Fruit fly (Drosophila melanogaster) whole organism, wandering third instar larva: Measurements from ENCODE around the gene CG9777.

ENCODE experiments used
- CG32264 ChIP-seq: fragments of 200-800 bp; sonication (Bioruptor generic); optimal IDR thresholded peaks from 2 replicates; lab custom pipeline; 2016; ENCODE audit warnings: missing biosample characterization, missing genetic modification characterization
- CG9705 ChIP-seq: fragments of 200-800 bp; sonication (Bioruptor generic); optimal IDR thresholded peaks from 2 replicates; lab custom pipeline; 2018; ENCODE audit warnings: missing biosample characterization, mild to moderate bottlenecking, missing genetic modification characterization
- CrebA ChIP-seq: fragments of 200-800 bp; sonication (Bioruptor generic); optimal IDR thresholded peaks from 2 replicates; lab custom pipeline; 2016; ENCODE audit warnings: missing biosample characterization, mild to moderate bottlenecking, missing genetic modification characterization, borderline replicate concordance
- Dfd ChIP-seq: fragments of >200 bp; optimal IDR thresholded peaks from 2 replicates; lab custom pipeline; 2017; ENCODE audit warnings: missing biosample characterization, missing genetic modification characterization
- Dif ChIP-seq: fragments of 200-275, 200-300 bp; sonication (Bioruptor generic); optimal IDR thresholded peaks from 2 replicates; lab custom pipeline; 2018; ENCODE audit warnings: missing biosample characterization, missing genetic modification characterization; ENCODE audit not compliant: partially characterized antibody
- GATAd ChIP-seq: sonication (Bioruptor generic); optimal IDR thresholded peaks from 2 replicates; lab custom pipeline; 2016; ENCODE audit warnings: missing biosample characterization, missing genetic modification characterization
- HLH106 ChIP-seq: fragments of 200-800 bp; optimal IDR thresholded peaks from 3 replicates; lab custom pipeline; 2019; ENCODE audit warnings: missing biosample characterization, mild to moderate bottlenecking, missing genetic modification characterization, moderate library complexity
- Hnf4 ChIP-seq: fragments of 200-800 bp; sonication (Bioruptor generic); optimal IDR thresholded peaks from 2 replicates; lab custom pipeline; 2016; ENCODE audit warnings: missing biosample characterization, mild to moderate bottlenecking, missing genetic modification characterization
- Hr78 ChIP-seq: fragments of >200 bp; optimal IDR thresholded peaks from 2 replicates; lab custom pipeline; 2017; ENCODE audit warnings: missing biosample characterization, missing genetic modification characterization
- Jra ChIP-seq: sonication (Bioruptor generic); optimal IDR thresholded peaks from 2 replicates; lab custom pipeline; 2016; ENCODE audit warnings: missing biosample characterization, missing genetic modification characterization
- Mio ChIP-seq: sonication (Bioruptor generic); optimal IDR thresholded peaks from 2 replicates; lab custom pipeline; 2016; ENCODE audit warnings: missing biosample characterization, missing genetic modification characterization
- Myc ChIP-seq: fragments of >200 bp; optimal IDR thresholded peaks from 2 replicates; lab custom pipeline; 2017
- N ChIP-seq: fragments of >200 bp; optimal IDR thresholded peaks from 2 replicates; lab custom pipeline; 2018; ENCODE audit warnings: missing biosample characterization, missing external identifiers, missing genetic modification characterization
- OdsH ChIP-seq: fragments of 200-800 bp; sonication (Bioruptor generic); optimal IDR thresholded peaks from 2 replicates; lab custom pipeline; 2016; ENCODE audit warnings: missing biosample characterization, mild to moderate bottlenecking, missing genetic modification characterization
- Rel ChIP-seq, 2 experiments: fragments of 200-800 bp; sonication (Bioruptor generic) in 1 of 2; optimal IDR thresholded peaks; 2 replicates in 1 of 2; 3 replicates in 1 of 2; lab custom pipeline; 2016 to 2019; ENCODE audit warnings: mild to moderate bottlenecking in 2 of 2, missing biosample characterization in 2 of 2, missing genetic modification characterization in 2 of 2, moderate library complexity in 1 of 2
- Sp1 ChIP-seq: fragments of 200-800 bp; sonication (Bioruptor generic); optimal IDR thresholded peaks from 3 replicates; lab custom pipeline; 2019; ENCODE audit warnings: missing biosample characterization, mild to moderate bottlenecking, missing genetic modification characterization, moderate library complexity
- br ChIP-seq: fragments of 200-800 bp; sonication (Bioruptor generic); optimal IDR thresholded peaks from 2 replicates; lab custom pipeline; 2016; ENCODE audit warnings: missing biosample characterization, missing genetic modification characterization
- brk ChIP-seq: fragments of 200-800 bp; sonication (Bioruptor generic); optimal IDR thresholded peaks from 2 replicates; lab custom pipeline; 2016; ENCODE audit warnings: missing biosample characterization, mild to moderate bottlenecking, missing genetic modification characterization
- dmrt93B ChIP-seq: fragments of 200-800 bp; sonication (Bioruptor generic); optimal IDR thresholded peaks from 2 replicates; lab custom pipeline; 2018; ENCODE audit warnings: missing biosample characterization, mild to moderate bottlenecking, missing genetic modification characterization
- dsf ChIP-seq: sonication (Bioruptor generic); optimal IDR thresholded peaks from 2 replicates; lab custom pipeline; 2016; ENCODE audit warnings: missing biosample characterization, missing genetic modification characterization, borderline replicate concordance
- ey ChIP-seq: fragments of 200-800 bp; sonication (Bioruptor generic); optimal IDR thresholded peaks from 2 replicates; lab custom pipeline; 2016; ENCODE audit warnings: missing biosample characterization, missing genetic modification characterization
- fru ChIP-seq: fragments of 200-800 bp; sonication (Bioruptor generic); optimal IDR thresholded peaks from 3 replicates; lab custom pipeline; 2016; ENCODE audit warnings: missing biosample characterization, mild to moderate bottlenecking, missing genetic modification characterization
- jim ChIP-seq: fragments of 175-275, 200-325 bp; sonication (Bioruptor generic); optimal IDR thresholded peaks from 2 replicates; lab custom pipeline; 2016; ENCODE audit warnings: missing biosample characterization, mild to moderate bottlenecking, missing genetic modification characterization
- lola ChIP-seq: fragments of >200 bp; optimal IDR thresholded peaks from 2 replicates; lab custom pipeline; 2017; ENCODE audit warnings: missing biosample characterization, missing genetic modification characterization
- pan ChIP-seq: fragments of >200 bp; optimal IDR thresholded peaks from 2 replicates; lab custom pipeline; 2017
- psq ChIP-seq: fragments of 200-800 bp; sonication (Bioruptor generic); optimal IDR thresholded peaks from 3 replicates; lab custom pipeline; 2017; ENCODE audit warnings: missing biosample characterization, mild to moderate bottlenecking, missing genetic modification characterization, moderate library complexity
- rgr ChIP-seq: fragments of 200-800 bp; sonication (Bioruptor generic); optimal IDR thresholded peaks from 3 replicates; lab custom pipeline; 2016; ENCODE audit warnings: missing biosample characterization, mild to moderate bottlenecking, missing genetic modification characterization
- sage ChIP-seq: fragments of 200-800 bp; sonication (Bioruptor generic); optimal IDR thresholded peaks from 2 replicates; lab custom pipeline; 2016; ENCODE audit warnings: missing biosample characterization, mild to moderate bottlenecking, missing genetic modification characterization
- sv ChIP-seq: fragments of 200-800 bp; sonication (Bioruptor generic); optimal IDR thresholded peaks from 3 replicates; lab custom pipeline; 2016; ENCODE audit warnings: missing biosample characterization, missing genetic modification characterization
- tai ChIP-seq: sonication (Bioruptor generic); optimal IDR thresholded peaks from 2 replicates; lab custom pipeline; 2016; ENCODE audit warnings: missing biosample characterization, missing genetic modification characterization
- usp ChIP-seq: fragments of >200 bp; optimal IDR thresholded peaks from 2 replicates; lab custom pipeline; 2017; ENCODE audit warnings: missing biosample characterization, missing genetic modification characterization

Gene CG9777

DNA sequence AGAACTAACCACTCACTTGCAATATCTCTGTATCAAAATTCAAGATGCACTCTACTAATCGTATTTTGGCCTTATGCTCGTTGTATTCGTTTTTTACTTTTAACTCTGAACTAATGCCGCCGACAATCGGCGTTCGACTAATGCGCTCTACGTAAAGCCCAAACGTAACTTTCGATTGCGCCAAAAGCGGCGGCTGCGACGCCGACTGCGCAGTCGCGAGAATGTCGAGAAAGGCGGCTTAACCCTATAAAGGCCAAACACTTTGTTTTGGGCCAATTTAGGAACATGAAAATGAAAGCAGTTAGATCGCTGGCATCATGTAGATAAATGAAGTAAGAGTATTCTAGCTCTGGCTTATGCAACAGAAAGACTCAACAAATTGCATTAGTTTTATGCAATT lies 40.9 kb upstream of the CG9777 start:
- no peak for TF ChIP-seq psq
- no peak for TF ChIP-seq OdsH
- TF ChIP-seq rgr = no peak
- no peak for TF ChIP-seq Sp1 (GFP tag; lab: Kevin White, UChicago)
- TF ChIP-seq HLH106 (tag; lab: Kevin White, UChicago) = no peak
- TF ChIP-seq CrebA (GFP tag; lab: Kevin White, UChicago) = no peak
- TF ChIP-seq N (GFP tag; lab: Kevin White, UChicago) = no peak
- TF ChIP-seq fru = no peak

DNA sequence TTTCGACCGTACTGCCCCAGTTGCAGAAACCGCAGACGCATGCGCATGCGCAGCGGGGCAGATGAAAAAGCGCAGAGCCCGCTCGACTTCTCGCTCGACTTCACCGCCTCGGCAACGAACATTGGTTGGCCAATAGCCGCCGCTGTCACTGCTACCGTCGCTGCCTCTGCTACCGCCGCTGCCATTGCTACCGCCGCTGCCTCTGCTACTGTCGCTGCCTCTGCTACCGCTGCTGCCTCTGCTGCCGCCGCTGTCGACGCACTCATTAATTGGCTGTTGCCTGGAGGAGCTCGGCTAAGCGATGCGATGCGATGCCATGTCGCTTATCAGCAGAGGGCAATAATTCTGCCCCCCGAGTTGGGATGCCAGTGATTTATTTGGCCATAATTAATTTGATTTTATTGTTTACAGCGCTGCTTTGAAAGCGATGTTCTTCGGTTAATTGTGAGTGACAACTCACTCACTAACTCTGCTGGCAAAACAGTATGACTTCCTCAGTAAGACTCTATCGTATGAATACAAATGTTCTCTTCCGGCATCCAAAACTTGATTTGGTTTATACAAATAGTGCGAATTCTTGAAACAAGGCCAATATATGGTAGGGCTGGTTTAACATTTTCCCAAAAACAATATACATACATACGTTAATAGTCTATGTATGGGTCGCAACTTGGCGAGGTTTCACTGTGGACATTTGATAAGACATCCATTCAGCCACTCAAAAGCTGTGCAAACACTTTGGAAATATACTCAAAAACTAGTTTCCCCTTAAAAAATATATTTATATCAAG lies 38.9 kb upstream of the CG9777 start:
- TF ChIP-seq Jra (GFP tag; lab: Kevin White, UChicago) = no peak
- no peak for TF ChIP-seq pan (lab: Kevin White, UChicago)
- TF ChIP-seq CG32264 (GFP tag; lab: Kevin White, UChicago) = no peak
- TF ChIP-seq OdsH = peak; percentile 32
- no peak for TF ChIP-seq lola (GFP tag; lab: Kevin White, UChicago)
- TF ChIP-seq HLH106 (tag; lab: Kevin White, UChicago) = peak; percentile 9
- no peak for TF ChIP-seq sv
- no peak for TF ChIP-seq ey (GFP tag; lab: Kevin White, UChicago)
- no peak for TF ChIP-seq sage
- no peak for TF ChIP-seq Dif
- TF ChIP-seq br (GFP tag; lab: Kevin White, UChicago) = no peak
- no peak for TF ChIP-seq GATAd (GFP tag; lab: Kevin White, UChicago)
- TF ChIP-seq N (GFP tag; lab: Kevin White, UChicago) = no peak
- peak; percentile 30 for TF ChIP-seq rgr
- TF ChIP-seq fru = peak; percentile 14
- TF ChIP-seq Mio (GFP tag; lab: Kevin White, UChicago) = no peak

DNA sequence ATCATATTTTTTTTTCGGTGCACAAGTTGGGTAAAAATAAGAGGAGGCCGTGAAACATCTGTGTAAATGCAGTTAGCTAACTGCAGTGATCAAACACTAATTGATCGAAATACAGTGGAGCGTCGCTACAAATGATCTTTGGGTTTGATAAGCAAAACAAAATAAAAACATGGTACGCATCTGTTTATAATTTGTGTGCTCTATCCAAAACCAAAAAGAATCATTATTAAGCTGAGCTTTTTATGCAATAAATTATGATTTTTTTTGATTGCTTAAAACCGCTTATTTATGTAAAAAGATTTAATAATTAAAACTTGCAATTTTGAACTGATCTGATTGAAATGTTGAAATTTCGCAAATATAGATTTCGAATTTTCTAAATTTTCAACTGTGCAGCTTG lies 38.2 kb upstream of the CG9777 start:
- no peak for TF ChIP-seq rgr
- TF ChIP-seq pan (lab: Kevin White, UChicago) = no peak
- no peak for TF ChIP-seq GATAd (GFP tag; lab: Kevin White, UChicago)
- TF ChIP-seq Sp1 (GFP tag; lab: Kevin White, UChicago) = no peak
- TF ChIP-seq lola (GFP tag; lab: Kevin White, UChicago) = no peak
- no peak for TF ChIP-seq jim (GFP tag; lab: Kevin White, UChicago)
- no peak for TF ChIP-seq Hnf4 (GFP tag; lab: Kevin White, UChicago)
- no peak for TF ChIP-seq sv
- no peak for TF ChIP-seq dmrt93B (GFP tag; lab: Kevin White, UChicago)
- no peak for TF ChIP-seq fru
- no peak for TF ChIP-seq Rel (GFP tag; optimal IDR thresholded peaks at IDR 0.05; lab: Kevin White, UChicago)
- no peak for TF ChIP-seq Rel (tag; optimal IDR thresholded peaks at IDR 0.05; lab: Kevin White, UChicago)
- TF ChIP-seq CrebA (GFP tag; lab: Kevin White, UChicago) = no peak
- no peak for TF ChIP-seq tai (GFP tag; lab: Kevin White, UChicago)
- no peak for TF ChIP-seq usp
- TF ChIP-seq dsf (GFP tag; lab: Kevin White, UChicago) = no peak
- TF ChIP-seq ey (GFP tag; lab: Kevin White, UChicago) = no peak
- no peak for TF ChIP-seq Dfd (GFP tag; lab: Kevin White, UChicago)
- no peak for TF ChIP-seq brk (GFP tag; lab: Kevin White, UChicago)
- no peak for TF ChIP-seq psq
- TF ChIP-seq CG9705 (GFP tag; lab: Kevin White, UChicago) = no peak

DNA sequence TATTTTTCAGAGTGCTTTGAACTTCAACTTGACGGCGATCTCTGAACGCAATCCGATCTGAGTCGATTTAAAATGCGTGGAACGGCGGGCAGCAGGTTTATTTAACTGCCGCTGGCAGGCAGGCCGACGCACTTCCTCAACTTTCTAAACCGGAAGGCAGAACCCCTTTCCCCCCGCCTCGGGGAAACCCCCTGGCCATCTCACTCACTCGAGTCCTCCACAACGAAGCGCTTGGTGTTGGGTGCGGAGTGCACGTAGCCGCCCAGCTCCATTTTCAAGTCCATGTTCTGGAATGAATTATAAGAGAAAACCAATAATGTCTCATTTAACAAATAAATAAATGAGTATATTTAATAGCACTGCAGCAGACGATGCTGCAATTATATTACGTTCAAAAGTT lies 37.8 kb upstream of the CG9777 start:
- no peak for TF ChIP-seq fru
- TF ChIP-seq Myc (lab: Kevin White, UChicago) = no peak
- TF ChIP-seq Rel (GFP tag; optimal IDR thresholded peaks at IDR 0.05; lab: Kevin White, UChicago) = no peak
- peak; percentile 72 for TF ChIP-seq Rel (tag; optimal IDR thresholded peaks at IDR 0.05; lab: Kevin White, UChicago)
- TF ChIP-seq rgr = no peak
- TF ChIP-seq Hr78 (GFP tag; lab: Kevin White, UChicago) = no peak
